Worm (Caenorhabditis elegans) whole organism, L3 larva: Measurements from ENCODE around the gene C05G5.1.

ENCODE experiments used
- ZK546.5 ChIP-seq: sonication (generic microtip); optimal IDR thresholded peaks from 2 replicates; lab custom pipeline; 2017; ENCODE audit warnings: missing biosample characterization, missing genetic modification characterization
- fos-1 ChIP-seq: fragments of 150-350 bp; optimal IDR thresholded peaks from 2 replicates; lab custom pipeline; 2014; ENCODE audit warnings: missing biosample characterization, missing genetic modification characterization
- jun-1 ChIP-seq: fragments of 150-350 bp; optimal IDR thresholded peaks from 2 replicates; lab custom pipeline; 2014; ENCODE audit warnings: missing biosample characterization, missing genetic modification reagents, missing genetic modification characterization
- nhr-23 ChIP-seq: fragments of 150-350 bp; optimal IDR thresholded peaks from 2 replicates; lab custom pipeline; 2014; ENCODE audit warnings: missing biosample characterization, missing genetic modification reagents, missing genetic modification characterization
- nhr-76 ChIP-seq: fragments of 150-350 bp; sonication (generic microtip); optimal IDR thresholded peaks from 5 replicates; lab custom pipeline; 2014; ENCODE audit warnings: missing biosample characterization, missing genetic modification characterization
- snpc-4 ChIP-seq: fragments of 150-350 bp; optimal IDR thresholded peaks from 2 replicates; lab custom pipeline; 2014; ENCODE audit warnings: missing biosample characterization, missing genetic modification characterization

- TF ChIP-seq jun-1 (tag; lab: Kevin White, UChicago): no peak
- TF ChIP-seq nhr-76 (tag; lab: Kevin White, UChicago): no peak
- TF ChIP-seq nhr-23 (tag; lab: Kevin White, UChicago): no peak
- no peak for TF ChIP-seq ZK546.5
- TF ChIP-seq fos-1: no peak
- TF ChIP-seq snpc-4: no peak
Observed at ce11 chrX:14776312-14776711, 36.4 kb upstream of the C05G5.1 start.
